Worm (Caenorhabditis elegans): ENCODE results near the gene sra-13.
A peak's percentile ranks its signal among the peaks of the same experiment; 100 is the strongest.

The sra-13 gene

ce11 chrII:8444007-8444406, 36.5 kb downstream of the sra-13 start, which contains the start of gene evl-20:
evl-20 (plus strand) TSS chrII:8444307.
- TF ChIP-seq sdz-38 (tag; optimal IDR thresholded peaks at IDR 0.05) (no peak), cebp-1 (GFP tag; IDR thresholded peaks at IDR 0.05) (no peak), cebp-1 (tag; optimal IDR thresholded peaks at IDR 0.05) (no peak), B0261.1 (tag; optimal IDR thresholded peaks at IDR 0.05) (no peak), Y56A3A.18 (GFP tag; IDR thresholded peaks at IDR 0.05) (0 out of 2 replicates have a peak, but pooled peaks have one; percentile 41), pha-4 (tag; optimal IDR thresholded peaks at IDR 0.05) (no peak), attf-3 (GFP tag; conservative IDR thresholded peaks at IDR 0.05) (no peak), chd-7 (tag; optimal IDR thresholded peaks at IDR 0.05) (no peak), egrh-3 (GFP tag; IDR thresholded peaks at IDR 0.05) (no peak)

- TF ChIP-seq zfh-2 (GFP tag; conservative IDR thresholded peaks at IDR 0.05) = no peak
- TF ChIP-seq hmg-1.2 (GFP tag; IDR thresholded peaks at IDR 0.05) = no peak
- TF ChIP-seq nhr-179 (tag; optimal IDR thresholded peaks at IDR 0.05) = no peak
- TF ChIP-seq ceh-100 (GFP tag; IDR thresholded peaks at IDR 0.05) = no peak
Observed at ce11 chrII:8446731-8447130, 39.2 kb downstream of the sra-13 start, which contains the start of gene cut-3. cut-3 (minus strand) TSS chrII:8446831.

- TF ChIP-seq pha-4 (tag; optimal IDR thresholded peaks at IDR 0.05) (no peak), tbx-9 (tag; optimal IDR thresholded peaks at IDR 0.05; ENCODE audit: borderline replicate concordance) (no peak), ztf-28 (GFP tag; IDR thresholded peaks at IDR 0.05) (no peak), efl-1 (GFP tag; optimal IDR thresholded peaks at IDR 0.05) (no peak), hsf-1 (GFP tag; IDR thresholded peaks at IDR 0.05) (no peak), zfh-2 (GFP tag; conservative IDR thresholded peaks at IDR 0.05) (no peak)
Observed at ce11 chrII:8449660-8450118, 42.2 kb downstream of the sra-13 start, which contains the start of gene F22B5.4. F22B5.4 (plus strand) TSS chrII:8449710.

ce11 chrII:8450750-8451149, 43.3 kb downstream of the sra-13 start:
- TF ChIP-seq nhr-27 (tag; optimal IDR thresholded peaks at IDR 0.05) = no peak
- no peak for TF ChIP-seq chd-7 (tag; optimal IDR thresholded peaks at IDR 0.05)
- TF ChIP-seq T26A5.8 (tag; optimal IDR thresholded peaks at IDR 0.05) = no peak
- no peak for TF ChIP-seq let-526 (GFP tag; IDR thresholded peaks at IDR 0.05)
- TF ChIP-seq egl-18 (GFP tag; IDR thresholded peaks at IDR 0.05) = no peak
- no peak for TF ChIP-seq dpff-1 (tag; optimal IDR thresholded peaks at IDR 0.05)
- TF ChIP-seq dpl-1 (GFP tag; optimal IDR thresholded peaks at IDR 0.05) = no peak
- TF ChIP-seq lir-1 (GFP tag; conservative IDR thresholded peaks at IDR 0.05) = no peak
- no peak for TF ChIP-seq dox-1 (GFP tag; IDR thresholded peaks at IDR 0.05)
- no peak for TF ChIP-seq B0261.1 (tag; optimal IDR thresholded peaks at IDR 0.05)
- no peak for TF ChIP-seq unc-130 (GFP tag; optimal IDR thresholded peaks at IDR 0.05)
- no peak for TF ChIP-seq lin-40 (tag; optimal IDR thresholded peaks at IDR 0.05)
- TF ChIP-seq ceh-58 (GFP tag; IDR thresholded peaks at IDR 0.05) = no peak

- TF ChIP-seq rpc-1 (optimal IDR thresholded peaks at IDR 0.05) (no peak), rpc-1 (tag; optimal IDR thresholded peaks at IDR 0.05) (no peak), atf-7 (tag; optimal IDR thresholded peaks at IDR 0.05) (no peak), D2030.7 (GFP tag; IDR thresholded peaks at IDR 0.05) (no peak), hsf-1 (GFP tag; IDR thresholded peaks at IDR 0.05) (no peak), ztf-18 (tag; optimal IDR thresholded peaks at IDR 0.05) (no peak), ccch-3 (GFP tag; optimal IDR thresholded peaks at IDR 0.05) (no peak), ceh-91 (GFP tag; IDR thresholded peaks at IDR 0.05) (no peak), Y95B8A.8 (GFP tag; IDR thresholded peaks at IDR 0.05) (no peak)
Observed at ce11 chrII:8451425-8451824, 43.9 kb downstream of the sra-13 start.

Measured in whole organism, young adult.